Fruit fly (Drosophila melanogaster) whole organism, embryonic: Measurements from ENCODE around the gene att-ORFB.
A peak's percentile ranks its signal among the peaks of the same experiment; 100 is the strongest.

Source experiments
- Antp ChIP-seq: fragments of 200-800 bp; sonication (Bioruptor generic); optimal IDR thresholded peaks from 3 replicates; lab custom pipeline; 2016; ENCODE audit warnings: missing biosample characterization, missing genetic modification characterization
- Blimp-1 ChIP-seq: fragments of 200-800 bp; sonication (Bioruptor generic); optimal IDR thresholded peaks from 3 replicates; lab custom pipeline; 2018; ENCODE audit warnings: missing biosample characterization, missing genetic modification characterization, mild to moderate bottlenecking, moderate library complexity, missing genetic modification reagents
- CG11085 ChIP-seq: fragments of 200-800 bp; sonication (Bioruptor generic); IDR thresholded peaks from 2 replicates; pipeline ENCODE4 v1.3.6; 2022; ENCODE audit warnings: missing biosample characterization, missing genetic modification characterization
- CG11093 ChIP-seq: fragments of 200-800 bp; sonication (Bioruptor generic); IDR thresholded peaks from 3 replicates; pipeline ENCODE4 v1.3.6; 2022; ENCODE audit warnings: missing biosample characterization, missing genetic modification characterization
- CG11247 ChIP-seq: fragments of 200-800 bp; sonication (Bioruptor generic); IDR thresholded peaks from 2 replicates; pipeline ENCODE4 v1.3.6; 2022; ENCODE audit warnings: missing biosample characterization, missing genetic modification characterization
- CG1233 ChIP-seq: fragments of 200-800 bp; sonication (Bioruptor generic); optimal IDR thresholded peaks from 4 replicates; lab custom pipeline; 2018; ENCODE audit warnings: missing biosample characterization, mild to moderate bottlenecking, missing genetic modification characterization
- CG13287 ChIP-seq: fragments of 200-800 bp; sonication (Bioruptor generic); IDR thresholded peaks from 2 replicates; pipeline ENCODE4 v1.3.6; 2022; ENCODE audit warnings: missing biosample characterization, missing genetic modification characterization; ENCODE audit not compliant: partially characterized antibody
- CG1602 ChIP-seq: fragments of 200-800 bp; sonication (Bioruptor generic); optimal IDR thresholded peaks from 3 replicates; lab custom pipeline; 2016; ENCODE audit warnings: missing biosample characterization, missing genetic modification characterization
- CG17186 ChIP-seq: fragments of 200-800 bp; sonication (Bioruptor generic); optimal IDR thresholded peaks from 3 replicates; lab custom pipeline; 2017; ENCODE audit warnings: missing biosample characterization, missing genetic modification reagents, missing genetic modification characterization
- CG17568 ChIP-seq: fragments of 200-800 bp; sonication (Bioruptor generic); optimal IDR thresholded peaks from 2 replicates; lab custom pipeline; 2018; ENCODE audit warnings: missing biosample characterization, mild to moderate bottlenecking, missing genetic modification characterization, moderate library complexity
- CG17612 ChIP-seq: fragments of 200-800 bp; sonication (Bioruptor generic); IDR thresholded peaks from 2 replicates; pipeline ENCODE4 v1.3.6; 2022; ENCODE audit warnings: missing biosample characterization, missing genetic modification characterization
- CG18599 ChIP-seq: fragments of 200-800 bp; sonication (Bioruptor generic); optimal IDR thresholded peaks from 3 replicates; lab custom pipeline; 2017; ENCODE audit warnings: missing biosample characterization, missing genetic modification characterization, mild to moderate bottlenecking, moderate library complexity, missing genetic modification reagents
- CG2712 ChIP-seq: fragments of 200-800 bp; optimal IDR thresholded peaks from 3 replicates; lab custom pipeline; 2019; ENCODE audit warnings: missing biosample characterization, mild to moderate bottlenecking, missing genetic modification characterization, moderate library complexity
- CG31441 ChIP-seq: fragments of 200-800 bp; sonication (Bioruptor generic); IDR thresholded peaks from 2 replicates; pipeline ENCODE4 v1.3.6; 2022; ENCODE audit warnings: missing biosample characterization, missing genetic modification characterization
- CG32767 ChIP-seq: fragments of 200-800 bp; sonication (Bioruptor generic); IDR thresholded peaks from 2 replicates; pipeline ENCODE4 v1.3.6; 2022; ENCODE audit warnings: missing biosample characterization, missing genetic modification characterization
- CG3281 ChIP-seq: fragments of 200-800 bp; sonication (Bioruptor generic); optimal IDR thresholded peaks from 3 replicates; lab custom pipeline; 2017; ENCODE audit warnings: missing biosample characterization, mild to moderate bottlenecking, missing genetic modification characterization
- CG34224 ChIP-seq: fragments of 200-800 bp; sonication (Bioruptor generic); IDR thresholded peaks from 3 replicates; pipeline ENCODE4 v1.3.6; 2022; ENCODE audit warnings: missing biosample characterization, missing genetic modification characterization; ENCODE audit not compliant: partially characterized antibody
- CG34376 ChIP-seq: fragments of 200-800 bp; sonication (Bioruptor generic); optimal IDR thresholded peaks from 2 replicates; lab custom pipeline; 2018; ENCODE audit warnings: missing biosample characterization, mild to moderate bottlenecking, missing genetic modification characterization
- CG4617 ChIP-seq: fragments of 200-800 bp; sonication (Bioruptor generic); optimal IDR thresholded peaks from 3 replicates; lab custom pipeline; 2016; ENCODE audit warnings: missing biosample characterization, missing genetic modification characterization, borderline replicate concordance
- CG5180 ChIP-seq: fragments of 200-800 bp; sonication (Bioruptor generic); optimal IDR thresholded peaks from 3 replicates; lab custom pipeline; 2017; ENCODE audit warnings: missing biosample characterization, missing genetic modification characterization, mild to moderate bottlenecking, moderate library complexity, missing genetic modification reagents
- CG7963 ChIP-seq: fragments of 200-800 bp; sonication (Bioruptor generic); IDR thresholded peaks from 3 replicates; pipeline ENCODE4 v1.3.6; 2022; ENCODE audit warnings: missing biosample characterization, missing genetic modification characterization; ENCODE audit not compliant: partially characterized antibody
- CG8478 ChIP-seq: fragments of >200 bp; optimal IDR thresholded peaks from 2 replicates; lab custom pipeline; 2018
- CG8924 ChIP-seq: fragments of 200-800 bp; optimal IDR thresholded peaks from 3 replicates; lab custom pipeline; 2019; ENCODE audit warnings: missing biosample characterization, mild to moderate bottlenecking, missing genetic modification characterization, moderate library complexity
- Deaf1 ChIP-seq: fragments of 200-800 bp; optimal IDR thresholded peaks from 3 replicates; lab custom pipeline; 2019; ENCODE audit warnings: missing biosample characterization, mild to moderate bottlenecking, missing genetic modification characterization, moderate library complexity
- Dip2 ChIP-seq: fragments of 200-800 bp; sonication (Bioruptor generic); IDR thresholded peaks from 2 replicates; pipeline ENCODE4 v1.3.6; 2022; ENCODE audit warnings: missing biosample characterization, missing genetic modification characterization
- Dll ChIP-seq: fragments of 200-800 bp; sonication (Bioruptor generic); IDR thresholded peaks from 4 replicates; pipeline ENCODE4 v1.3.6; 2022; ENCODE audit warnings: missing biosample characterization, missing genetic modification characterization; ENCODE audit not compliant: partially characterized antibody
- Elba2 ChIP-seq: fragments of 200-800 bp; sonication (Bioruptor generic); optimal IDR thresholded peaks from 3 replicates; lab custom pipeline; 2016; ENCODE audit warnings: missing biosample characterization, missing genetic modification characterization
- GATAe ChIP-seq: fragments of 200-800 bp; sonication (Bioruptor generic); conservative IDR thresholded peaks from 2 replicates; pipeline ENCODE4 v1.3.6; 2022; ENCODE audit warnings: missing biosample characterization, missing genetic modification characterization
- HLHmδ ChIP-seq: fragments of 200-800 bp; sonication (Bioruptor generic); optimal IDR thresholded peaks from 2 replicates; lab custom pipeline; 2018; ENCODE audit warnings: missing biosample characterization, mild to moderate bottlenecking, missing genetic modification characterization, moderate library complexity
- HmgZ ChIP-seq: fragments of 200-800 bp; sonication (Bioruptor generic); optimal IDR thresholded peaks from 2 replicates; lab custom pipeline; 2018; ENCODE audit warnings: missing biosample characterization, mild to moderate bottlenecking, missing genetic modification characterization
- Jarid2 ChIP-seq: fragments of 200-800 bp; sonication (Bioruptor generic); optimal IDR thresholded peaks from 3 replicates; lab custom pipeline; 2017; ENCODE audit warnings: mild to moderate bottlenecking, missing biosample characterization, missing genetic modification reagents, missing genetic modification characterization
- Med ChIP-seq: fragments of 200-800 bp; sonication (Bioruptor generic); peaks from one replicate; lab custom pipeline; 2016; ENCODE audit warnings: missing biosample characterization, missing genetic modification characterization, mild to moderate bottlenecking, inconsistent platforms, moderate library complexity
- Trl ChIP-seq, 3 experiments: fragments of >200 bp in 2 of 3; fragments of 200-800 bp in 1 of 3; sonication (Bioruptor generic) in 1 of 3; optimal IDR thresholded peaks; 2 replicates in 1 of 3; 3 replicates in 2 of 3; lab custom pipeline; 2016 to 2017; ENCODE audit warnings: missing biosample characterization in 1 of 3, missing genetic modification characterization in 1 of 3
- bbx ChIP-seq: fragments of 200-800 bp; sonication (Bioruptor generic); IDR thresholded peaks from 2 replicates; pipeline ENCODE4 v1.3.6; 2022; ENCODE audit warnings: missing biosample characterization, missing genetic modification characterization; ENCODE audit not compliant: partially characterized antibody
- bowl ChIP-seq: fragments of 200-800 bp; sonication (Bioruptor generic); IDR thresholded peaks from 2 replicates; pipeline ENCODE4 v1.3.6; 2022; ENCODE audit warnings: missing biosample characterization, missing genetic modification characterization
- chinmo ChIP-seq: fragments of 200-800 bp; sonication (Bioruptor generic); IDR thresholded peaks from 4 replicates; pipeline ENCODE4 v1.3.6; 2022; ENCODE audit warnings: missing biosample characterization, missing genetic modification characterization; ENCODE audit not compliant: partially characterized antibody
- ci ChIP-seq: fragments of 200-800 bp; sonication (Bioruptor generic); IDR thresholded peaks from 3 replicates; pipeline ENCODE4 v1.3.6; 2022; ENCODE audit warnings: missing biosample characterization, missing genetic modification characterization
- dimm ChIP-seq: fragments of 200-800 bp; sonication (Bioruptor generic); IDR thresholded peaks from 2 replicates; pipeline ENCODE4 v1.3.6; 2022; ENCODE audit warnings: missing biosample characterization, missing genetic modification characterization
- exex ChIP-seq: fragments of 200-800 bp; sonication (Bioruptor generic); optimal IDR thresholded peaks from 4 replicates; lab custom pipeline; 2018; ENCODE audit warnings: missing biosample characterization, mild to moderate bottlenecking, missing genetic modification characterization, moderate library complexity
- fru ChIP-seq: fragments of >200 bp; optimal IDR thresholded peaks from 2 replicates; lab custom pipeline; 2017
- fu2 ChIP-seq: fragments of 200-800 bp; sonication (Bioruptor generic); optimal IDR thresholded peaks from 2 replicates; lab custom pipeline; 2016; ENCODE audit warnings: missing biosample characterization, missing genetic modification characterization
- lab ChIP-seq: fragments of 200-800 bp; sonication (Bioruptor generic); optimal IDR thresholded peaks from 3 replicates; lab custom pipeline; 2017; ENCODE audit warnings: missing biosample characterization, missing genetic modification characterization, mild to moderate bottlenecking, moderate library complexity, missing genetic modification reagents
- nom ChIP-seq: fragments of 200-800 bp; sonication (Bioruptor generic); optimal IDR thresholded peaks from 2 replicates; lab custom pipeline; 2017; ENCODE audit warnings: missing biosample characterization, missing genetic modification characterization, mild to moderate bottlenecking, moderate library complexity, missing genetic modification reagents
- sens ChIP-seq: fragments of 200-800 bp; sonication (Bioruptor generic); peaks from one replicate; lab custom pipeline; 2016; ENCODE audit warnings: missing biosample characterization, missing genetic modification characterization
- sens-2 ChIP-seq: fragments of 200-800 bp; sonication (Bioruptor generic); IDR thresholded peaks from 2 replicates; pipeline ENCODE4 v1.3.6; 2022; ENCODE audit warnings: missing biosample characterization, missing genetic modification characterization
- sug ChIP-seq: fragments of 200-800 bp; optimal IDR thresholded peaks from 2 replicates; lab custom pipeline; 2019; ENCODE audit warnings: missing biosample characterization, mild to moderate bottlenecking, missing genetic modification characterization, moderate library complexity
- z ChIP-seq: fragments of 200-800 bp; sonication (Bioruptor generic); IDR thresholded peaks from 3 replicates; pipeline ENCODE4 v1.3.6; 2022; ENCODE audit warnings: missing biosample characterization, missing genetic modification characterization
- zf30C ChIP-seq: fragments of 200-800 bp; sonication (Bioruptor generic); optimal IDR thresholded peaks from 3 replicates; lab custom pipeline; 2018; ENCODE audit warnings: missing biosample characterization, mild to moderate bottlenecking, missing genetic modification characterization

att-ORFB gene

dm6 chr3R:20565546-20565948, 11.3 kb upstream of the att-ORFB start (continued):
- TF ChIP-seq Elba2 (GFP tag; lab: Kevin White, UChicago) (no peak), CG32767 (GFP tag; lab: Robert Waterston, UW) (0 out of 2 replicates have a peak, but pooled peaks have one; percentile 28), Dll (GFP tag; lab: Robert Waterston, UW) (no peak), CG1602 (GFP tag; lab: Kevin White, UChicago) (no peak), CG31441 (GFP tag; lab: Robert Waterston, UW) (no peak), bbx (GFP tag; lab: Robert Waterston, UW) (peak; percentile 35; the same call in 1 of the 2 replicates), CG17186 (no peak), CG17568 (GFP tag; lab: Kevin White, UChicago) (no peak), Jarid2 (peak; percentile 58), CG11085 (no peak), Trl (optimal IDR thresholded peaks at IDR 0.05; lab: Kevin White, UChicago) (peak; percentile 44 to 53), Trl (GFP tag; optimal IDR thresholded peaks at IDR 0.05; lab: Kevin White, UChicago) (no peak), CG8924 (no peak), CG18599 (GFP tag; lab: Kevin White, UChicago) (no peak), Blimp-1 (GFP tag; lab: Kevin White, UChicago) (peak; percentile 95)
- TF ChIP-seq, all 482 proteins: peak for 23

dm6 chr3R:20563830-20564421, 9.7 kb upstream of the att-ORFB start, which contains the start of gene CG10877:
Gene CG10877, minus strand, starts transcription at chr3R:20564067.
- TF ChIP-seq CG34376 (peak; percentile 64), nom (GFP tag; lab: Kevin White, UChicago) (peak; percentile 71), zf30C (no peak), CG11085 (no peak), Trl (optimal IDR thresholded peaks at IDR 0.05; lab: Kevin White, UChicago) (peak; percentile 34 to 53), Trl (GFP tag; optimal IDR thresholded peaks at IDR 0.05; lab: Kevin White, UChicago) (no peak), CG4617 (GFP tag; lab: Kevin White, UChicago) (no peak), Deaf1 (tag; lab: Kevin White, UChicago) (peak; percentile 36), CG11247 (GFP tag; lab: Robert Waterston, UW) (no peak), GATAe (GFP tag; lab: Robert Waterston, UW) (no peak), CG3281 (GFP tag; lab: Kevin White, UChicago) (no peak), chinmo (GFP tag; lab: Robert Waterston, UW) (0 out of 4 replicates have a peak, but pooled peaks have one; percentile 36), sug (tag; lab: Kevin White, UChicago) (peak; percentile 64), Antp (GFP tag; lab: Kevin White, UChicago) (no peak), CG2712 (tag; lab: Kevin White, UChicago) (no peak), CG8478 (no peak), CG1233 (no peak), lab (GFP tag; lab: Kevin White, UChicago) (peak; percentile 34), sens-2 (GFP tag; lab: Robert Waterston, UW) (no peak), dimm (GFP tag; lab: Robert Waterston, UW) (no peak), CG13287 (GFP tag; lab: Robert Waterston, UW) (peak; percentile 20; the same call in 1 of the 2 replicates), fu2 (no peak), CG7963 (GFP tag; lab: Robert Waterston, UW) (no peak), HLHmδ (GFP tag; lab: Kevin White, UChicago) (no peak), HmgZ (tag; lab: Kevin White, UChicago) (peak; percentile 33), CG5180 (GFP tag; lab: Kevin White, UChicago) (peak; percentile 5), CG17612 (GFP tag; lab: Robert Waterston, UW) (no peak), CG34224 (GFP tag; lab: Robert Waterston, UW) (peak; percentile 28; the same call in 1 of the 3 replicates), ci (GFP tag; lab: Robert Waterston, UW) (0 out of 3 replicates have a peak, but pooled peaks have one; percentile 7), Med (GFP tag; lab: Kevin White, UChicago) (peak; percentile 72), fru (lab: Kevin White, UChicago) (no peak), z (GFP tag; lab: Robert Waterston, UW) (0 out of 3 replicates have a peak, but pooled peaks have one; percentile 9), exex (tag; lab: Kevin White, UChicago) (peak; percentile 58), CG11093 (no peak), Dip2 (GFP tag; lab: Robert Waterston, UW) (no peak), sens (GFP tag; lab: Kevin White, UChicago) (peak; percentile 18), bowl (GFP tag; lab: Robert Waterston, UW) (no peak)
